Worm (Caenorhabditis elegans) whole organism, L4 larva: ENCODE results near the gene arrd-1.

Experiments
- Y5F2A.4 ChIP-seq: fragments of 200-800 bp; sonication (Bioruptor generic); optimal IDR thresholded peaks from 2 replicates; lab custom pipeline; 2018; ENCODE audit warnings: mild to moderate bottlenecking, missing genetic modification characterization, missing compliant biosample characterization
- lin-39 ChIP-seq: fragments of 150-350 bp; optimal IDR thresholded peaks from 2 replicates; lab custom pipeline; 2014; ENCODE audit warnings: missing biosample characterization, missing genetic modification reagents, missing genetic modification characterization
- nhr-10 ChIP-seq: fragments of 150-350 bp; optimal IDR thresholded peaks from 2 replicates; lab custom pipeline; 2014; ENCODE audit warnings: missing biosample characterization, missing genetic modification characterization

ce11 chrII:675822-676221, 48.5 kb downstream of the arrd-1 start:
- TF ChIP-seq nhr-10 (no peak), lin-39 (no peak), Y5F2A.4 (GFP tag; lab: Kevin White, UChicago) (no peak)
